Fruit fly (Drosophila melanogaster): ENCODE data around the gene Or10a.
A peak's percentile ranks its signal among the peaks of the same experiment; 100 is the strongest.

dm6 chrX:11433930-11434329 lies 16.7 kb upstream of the Or10a start:
- TF ChIP-seq pan (optimal IDR thresholded peaks at IDR 0.05) (no peak), CG8478 (optimal IDR thresholded peaks at IDR 0.05) (no peak), EcR (GFP tag; optimal IDR thresholded peaks at IDR 0.05) (peak in 1 of 2 experiments; percentile 29), psq (optimal IDR thresholded peaks at IDR 0.05) (no peak)
